Worm (Caenorhabditis elegans) whole organism, early embryonic: ENCODE data around the gene C18D11.10.

Source experiments
- B0310.2 ChIP-seq: sonication (generic microtip); optimal IDR thresholded peaks from 2 replicates; lab custom pipeline; 2016; ENCODE audit warnings: mild to moderate bottlenecking, missing genetic modification characterization, missing compliant biosample characterization
- F13C5.2 ChIP-seq: sonication (generic microtip); optimal IDR thresholded peaks from 2 replicates; lab custom pipeline; 2017; ENCODE audit warnings: mild to moderate bottlenecking, missing genetic modification characterization, inconsistent platforms, missing compliant biosample characterization
- aly-1 ChIP-seq: sonication (generic microtip); optimal IDR thresholded peaks from 2 replicates; lab custom pipeline; 2016; ENCODE audit warnings: missing genetic modification characterization, missing compliant biosample characterization
- ama-1 ChIP-seq: fragments of 150-350 bp; optimal IDR thresholded peaks from 2 replicates; lab custom pipeline; 2014
- ceh-13 ChIP-seq: fragments of 200-800 bp; sonication (Bioruptor generic); optimal IDR thresholded peaks from 2 replicates; lab custom pipeline; 2018; ENCODE audit warnings: mild to moderate bottlenecking, missing genetic modification characterization, missing compliant biosample characterization
- ceh-36 ChIP-seq: sonication (generic microtip); optimal IDR thresholded peaks from 2 replicates; lab custom pipeline; 2016; ENCODE audit warnings: missing genetic modification characterization, inconsistent platforms, missing compliant biosample characterization
- ets-7 ChIP-seq: sonication (generic microtip); optimal IDR thresholded peaks from 2 replicates; lab custom pipeline; 2016; ENCODE audit warnings: missing genotype, missing genetic modification characterization, missing compliant biosample characterization
- flt-1 ChIP-seq: fragments of 200-800 bp; sonication (Bioruptor generic); IDR thresholded peaks from 2 replicates; pipeline ENCODE4 v1.3.6; 2022; ENCODE audit warnings: missing genetic modification characterization, missing compliant biosample characterization
- hmbx-1 ChIP-seq: sonication (generic microtip); optimal IDR thresholded peaks from 2 replicates; lab custom pipeline; 2016; ENCODE audit warnings: mild to moderate bottlenecking, missing genetic modification characterization, missing compliant biosample characterization
- hmg-4 ChIP-seq: fragments of 200-800 bp; sonication (Bioruptor generic); optimal IDR thresholded peaks from 2 replicates; lab custom pipeline; 2018; ENCODE audit warnings: mild to moderate bottlenecking, missing genetic modification characterization, missing compliant biosample characterization
- hnd-1 ChIP-seq: sonication (generic microtip); optimal IDR thresholded peaks from 2 replicates; lab custom pipeline; 2016; ENCODE audit warnings: missing genetic modification characterization, missing compliant biosample characterization
- pes-1 ChIP-seq: fragments of 200-800 bp; sonication (Bioruptor generic); IDR thresholded peaks from 2 replicates; pipeline ENCODE4 v1.3.6; 2022; ENCODE audit warnings: missing genetic modification reagents, missing genetic modification characterization, missing compliant biosample characterization
- scrt-1 ChIP-seq: fragments of 200-800 bp; sonication (Bioruptor generic); IDR thresholded peaks from 2 replicates; pipeline ENCODE4 v1.3.6; 2022; ENCODE audit warnings: missing genetic modification characterization, missing compliant biosample characterization
- sea-1 ChIP-seq: fragments of 200-800 bp; sonication (Bioruptor generic); conservative IDR thresholded peaks from 2 replicates; pipeline ENCODE4 v1.3.6; 2022; ENCODE audit warnings: missing genetic modification characterization, missing compliant biosample characterization
- tbx-11 ChIP-seq: fragments of 200-800 bp; sonication (Bioruptor generic); IDR thresholded peaks from 2 replicates; pipeline ENCODE4 v1.3.6; 2022; ENCODE audit warnings: missing genetic modification characterization, missing compliant biosample characterization
- tbx-37 ChIP-seq: fragments of 200-800 bp; sonication (Bioruptor generic); conservative IDR thresholded peaks from 2 replicates; pipeline ENCODE4 v1.3.6; 2022; ENCODE audit warnings: missing genetic modification reagents, missing genetic modification characterization, missing compliant biosample characterization
- tra-4 ChIP-seq: sonication (generic microtip); optimal IDR thresholded peaks from 2 replicates; lab custom pipeline; 2017; ENCODE audit warnings: missing genetic modification characterization, missing compliant biosample characterization

The C18D11.10 gene

DNA sequence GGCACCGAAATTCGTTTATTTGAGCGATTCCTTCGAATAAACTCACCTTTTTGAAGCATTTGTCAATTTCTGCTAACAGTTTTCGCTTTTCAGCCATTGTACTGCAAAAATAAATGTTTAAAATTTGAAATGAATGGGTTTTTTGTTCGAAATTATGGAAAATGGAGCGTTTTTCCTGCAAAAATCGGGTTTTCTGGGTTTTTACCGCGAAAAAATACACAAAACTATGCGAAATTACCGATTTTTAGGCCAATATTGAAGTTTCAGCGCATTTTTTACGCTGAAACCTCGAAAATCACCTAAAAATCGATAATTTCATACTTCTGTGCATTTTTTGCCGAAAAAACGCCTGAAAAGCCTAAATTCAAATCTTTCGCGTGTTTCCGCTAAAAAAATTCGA lies 38.8 kb downstream of the C18D11.10 start, which contains the start of gene ntl-3:
TSS of gene ntl-3 (minus strand) at position 101 of the 400 bp plus-strand sequence.
- TF ChIP-seq pes-1 (GFP tag; lab: Robert Waterston, UW) (no peak), ama-1 (lab: Kevin White, UChicago) (no peak), hmg-4 (no peak), tra-4 (tag; lab: Kevin White, UChicago) (no peak), hmbx-1 (tag; lab: Kevin White, UChicago) (no peak), tbx-11 (no peak), B0310.2 (tag; lab: Kevin White, UChicago) (no peak), ceh-36 (tag; lab: Kevin White, UChicago) (no peak), tbx-37 (GFP tag; lab: Robert Waterston, UW) (no peak), aly-1 (tag; lab: Kevin White, UChicago) (no peak), F13C5.2 (no peak), scrt-1 (GFP tag; lab: Robert Waterston, UW) (no peak), sea-1 (GFP tag; lab: Robert Waterston, UW) (no peak), flt-1 (GFP tag; lab: Robert Waterston, UW) (no peak), ets-7 (tag; lab: Kevin White, UChicago) (no peak), ceh-13 (GFP tag; lab: Kevin White, UChicago) (no peak)

ce11 chrIII:11847014-11847413 lies 39.5 kb downstream of the C18D11.10 start:
- TF ChIP-seq flt-1 (GFP tag; lab: Robert Waterston, UW) (no peak), aly-1 (tag; lab: Kevin White, UChicago) (no peak), sea-1 (GFP tag; lab: Robert Waterston, UW) (no peak), ceh-13 (GFP tag; lab: Kevin White, UChicago) (no peak), F13C5.2 (no peak), ets-7 (tag; lab: Kevin White, UChicago) (no peak), tbx-11 (no peak)

DNA sequence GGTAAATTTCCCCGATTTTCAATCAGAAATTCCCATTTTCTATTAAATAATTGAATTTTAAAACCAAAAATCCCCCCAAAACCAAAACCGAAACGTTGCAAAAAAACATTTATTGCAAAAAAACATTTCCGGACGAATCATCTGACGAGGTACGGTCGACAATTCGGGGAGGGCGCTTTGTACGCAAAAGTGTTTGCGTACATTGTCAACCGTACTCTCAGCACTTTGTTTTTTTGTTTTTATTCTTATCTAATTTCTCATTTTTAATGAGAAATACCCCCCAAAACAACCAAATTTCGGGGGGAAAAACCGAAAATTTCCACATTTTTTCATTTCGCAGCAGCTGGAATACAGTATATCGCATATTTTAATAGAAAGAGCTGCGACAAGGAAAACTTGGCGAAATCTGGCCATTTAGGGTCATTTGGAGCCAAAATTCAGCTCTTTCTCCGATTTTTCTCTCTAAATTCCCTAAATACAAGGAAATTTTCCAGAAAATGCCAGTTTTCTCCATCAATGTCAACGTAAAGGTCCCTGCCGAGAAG lies 40.2 kb downstream of the C18D11.10 start, which contains the start of gene mif-1:
TSS of gene mif-1 (plus strand) at position 495 of the 545 bp plus-strand sequence.
- TF ChIP-seq hmg-4 (no peak), tbx-37 (GFP tag; lab: Robert Waterston, UW) (0 out of 2 replicates have a peak, but pooled peaks have one; percentile 8), scrt-1 (GFP tag; lab: Robert Waterston, UW) (no peak)

DNA sequence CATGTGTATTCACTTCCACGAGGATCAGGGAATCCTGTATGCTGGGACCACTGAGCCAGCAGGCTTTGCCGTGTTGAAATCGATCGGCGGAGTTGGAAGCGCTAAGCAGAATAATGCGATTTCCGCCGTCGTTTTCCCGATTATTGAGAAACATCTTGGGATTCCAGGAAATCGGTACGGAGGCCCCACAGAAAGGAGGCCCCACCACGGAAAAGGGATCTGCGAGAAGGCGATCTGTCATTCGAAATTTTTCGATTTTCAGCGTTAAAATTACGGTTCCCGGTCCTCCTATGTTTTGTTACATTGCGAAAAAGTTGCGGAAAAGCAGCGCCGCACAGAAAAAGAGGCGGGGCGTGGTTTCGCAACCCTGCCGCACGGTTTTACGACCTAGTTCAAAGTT lies 40.8 kb downstream of the C18D11.10 start:
- TF ChIP-seq hmbx-1 (tag; lab: Kevin White, UChicago) (no peak), hnd-1 (tag; lab: Kevin White, UChicago) (no peak), tbx-37 (GFP tag; lab: Robert Waterston, UW) (no peak), ama-1 (lab: Kevin White, UChicago) (no peak), flt-1 (GFP tag; lab: Robert Waterston, UW) (peak; percentile 33; the same call in 1 of the 2 replicates), sea-1 (GFP tag; lab: Robert Waterston, UW) (0 out of 2 replicates have a peak, but pooled peaks have one; percentile 60), B0310.2 (tag; lab: Kevin White, UChicago) (no peak), hmg-4 (no peak), ceh-36 (tag; lab: Kevin White, UChicago) (no peak), scrt-1 (GFP tag; lab: Robert Waterston, UW) (no peak), tbx-11 (0 out of 2 replicates have a peak, but pooled peaks have one; percentile 30), aly-1 (tag; lab: Kevin White, UChicago) (no peak), pes-1 (GFP tag; lab: Robert Waterston, UW) (peak; percentile 70), ceh-13 (GFP tag; lab: Kevin White, UChicago) (no peak), tra-4 (tag; lab: Kevin White, UChicago) (no peak), ets-7 (tag; lab: Kevin White, UChicago) (peak; percentile 25), F13C5.2 (no peak)

ce11 chrIII:11849590-11849989 lies 42.1 kb downstream of the C18D11.10 start:
- TF ChIP-seq tra-4 (tag; lab: Kevin White, UChicago) (no peak), ama-1 (lab: Kevin White, UChicago) (no peak), F13C5.2 (no peak), tbx-11 (no peak), sea-1 (GFP tag; lab: Robert Waterston, UW) (no peak), B0310.2 (tag; lab: Kevin White, UChicago) (no peak), tbx-37 (GFP tag; lab: Robert Waterston, UW) (no peak), ceh-36 (tag; lab: Kevin White, UChicago) (no peak), ets-7 (tag; lab: Kevin White, UChicago) (no peak), pes-1 (GFP tag; lab: Robert Waterston, UW) (no peak), scrt-1 (GFP tag; lab: Robert Waterston, UW) (no peak), flt-1 (GFP tag; lab: Robert Waterston, UW) (no peak), aly-1 (tag; lab: Kevin White, UChicago) (no peak), ceh-13 (GFP tag; lab: Kevin White, UChicago) (no peak), hmbx-1 (tag; lab: Kevin White, UChicago) (no peak), hnd-1 (tag; lab: Kevin White, UChicago) (no peak), hmg-4 (no peak)

ce11 chrIII:11853533-11853932 lies 46.0 kb downstream of the C18D11.10 start:
- TF ChIP-seq hmg-4, result no peak
- TF ChIP-seq aly-1 (tag; lab: Kevin White, UChicago), result no peak

DNA sequence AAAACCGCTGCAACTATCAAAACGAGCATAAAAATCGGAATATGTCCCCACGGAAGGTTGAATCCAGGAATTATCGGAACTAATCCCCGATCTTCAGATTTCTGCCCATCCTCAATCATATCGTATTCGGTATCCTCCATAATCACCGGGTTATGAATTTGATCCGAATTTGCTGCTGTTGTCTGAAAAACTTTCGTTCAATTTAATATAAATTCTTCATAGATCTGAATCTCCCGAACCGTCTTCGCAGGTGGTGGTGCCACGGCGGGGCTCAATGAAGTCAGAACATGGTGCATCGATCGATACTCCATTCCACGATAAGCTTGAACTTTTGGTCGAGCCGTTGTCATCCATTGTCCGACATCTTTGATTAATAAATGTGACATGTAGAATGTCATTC lies 49.3 kb downstream of the C18D11.10 start:
- TF ChIP-seq scrt-1 (GFP tag; lab: Robert Waterston, UW) (no peak), hnd-1 (tag; lab: Kevin White, UChicago) (no peak), pes-1 (GFP tag; lab: Robert Waterston, UW) (no peak), tra-4 (tag; lab: Kevin White, UChicago) (no peak), sea-1 (GFP tag; lab: Robert Waterston, UW) (no peak), flt-1 (GFP tag; lab: Robert Waterston, UW) (no peak), hmg-4 (no peak), ama-1 (lab: Kevin White, UChicago) (no peak), hmbx-1 (tag; lab: Kevin White, UChicago) (no peak), tbx-37 (GFP tag; lab: Robert Waterston, UW) (no peak), F13C5.2 (no peak)
